Worm (Caenorhabditis elegans) whole organism, L2 larva: Measurements from ENCODE around the gene F38A1.6.

Experiments
- R02D3.7 ChIP-seq: fragments of 150-350 bp; optimal IDR thresholded peaks from 2 replicates; lab custom pipeline; 2014; ENCODE audit warnings: missing biosample characterization, missing genetic modification characterization
- Y55F3AM.14 ChIP-seq: fragments of 200-800 bp; sonication (Bioruptor generic); optimal IDR thresholded peaks from 2 replicates; lab custom pipeline; 2018; ENCODE audit warnings: mild to moderate bottlenecking, missing genetic modification characterization, missing compliant biosample characterization
- ZK546.5 ChIP-seq: sonication (generic microtip); optimal IDR thresholded peaks from 2 replicates; lab custom pipeline; 2017; ENCODE audit warnings: missing biosample characterization, missing genetic modification characterization
- alr-1 ChIP-seq: fragments of 150-350 bp; optimal IDR thresholded peaks from 2 replicates; lab custom pipeline; 2014; ENCODE audit warnings: missing biosample characterization, missing genetic modification characterization
- aly-2 ChIP-seq: fragments of 150-350 bp; optimal IDR thresholded peaks from 2 replicates; lab custom pipeline; 2014; ENCODE audit warnings: missing biosample characterization, missing genetic modification characterization
- ama-1 ChIP-seq: fragments of 150-350 bp; optimal IDR thresholded peaks from 2 replicates; lab custom pipeline; 2018; ENCODE audit warnings: inconsistent platforms
- blmp-1 ChIP-seq: sonication (generic microtip); optimal IDR thresholded peaks from 2 replicates; lab custom pipeline; 2017; ENCODE audit warnings: missing genetic modification characterization, mild to moderate bottlenecking, missing compliant biosample characterization, antibody characterized with exemption, moderate library complexity; ENCODE audit not compliant: insufficient read depth
- ceh-82 ChIP-seq: fragments of 150-350 bp; optimal IDR thresholded peaks from 2 replicates; lab custom pipeline; 2014; ENCODE audit warnings: missing biosample characterization, missing genetic modification characterization
- elt-1 ChIP-seq: fragments of 150-350 bp; optimal IDR thresholded peaks from 2 replicates; lab custom pipeline; 2014; ENCODE audit warnings: missing biosample characterization, missing genetic modification characterization
- elt-3 ChIP-seq: sonication (generic microtip); optimal IDR thresholded peaks from 2 replicates; lab custom pipeline; 2017; ENCODE audit warnings: missing biosample characterization, missing genetic modification characterization
- fos-1 ChIP-seq: fragments of 150-350 bp; optimal IDR thresholded peaks from 2 replicates; lab custom pipeline; 2014; ENCODE audit warnings: missing biosample characterization, missing genetic modification characterization
- lin-11 ChIP-seq: fragments of 150-350 bp; sonication (generic microtip); optimal IDR thresholded peaks from 2 replicates; lab custom pipeline; 2014; ENCODE audit warnings: missing biosample characterization, missing genetic modification characterization, inconsistent platforms, mixed read lengths
- lin-13 ChIP-seq: fragments of 150-350 bp; optimal IDR thresholded peaks from 2 replicates; lab custom pipeline; 2014; ENCODE audit warnings: missing biosample characterization, missing genetic modification reagents, missing genetic modification characterization
- lsy-2 ChIP-seq, 2 experiments: fragments of 150-350 bp in 1 of 2; sonication (generic microtip) in 1 of 2; optimal IDR thresholded peaks; 2 replicates each; lab custom pipeline; 2014 to 2017; ENCODE audit warnings: missing biosample characterization in 2 of 2, missing genetic modification characterization in 2 of 2
- mdl-1 ChIP-seq, 2 experiments: fragments of 150-350 bp in 1 of 2; sonication (generic microtip) in 1 of 2; optimal IDR thresholded peaks; 2 replicates each; lab custom pipeline; 2017; ENCODE audit warnings: missing biosample characterization in 2 of 2, missing genetic modification characterization in 2 of 2
- nhr-10 ChIP-seq: sonication (generic microtip); optimal IDR thresholded peaks from 2 replicates; lab custom pipeline; 2017; ENCODE audit warnings: missing biosample characterization, missing genetic modification characterization
- nhr-11 ChIP-seq: fragments of 150-350 bp; optimal IDR thresholded peaks from 2 replicates; lab custom pipeline; 2014; ENCODE audit warnings: missing biosample characterization, missing genetic modification characterization
- nhr-12 ChIP-seq: fragments of 150-350 bp; optimal IDR thresholded peaks from 2 replicates; lab custom pipeline; 2014; ENCODE audit warnings: missing biosample characterization, missing genetic modification characterization
- nhr-129 ChIP-seq: fragments of 150-350 bp; optimal IDR thresholded peaks from 2 replicates; lab custom pipeline; 2014; ENCODE audit warnings: missing biosample characterization, missing genetic modification characterization
- nhr-21 ChIP-seq: fragments of 150-350 bp; optimal IDR thresholded peaks from 2 replicates; lab custom pipeline; 2014; ENCODE audit warnings: missing biosample characterization, missing genetic modification characterization
- nhr-237 ChIP-seq: fragments of 150-350 bp; optimal IDR thresholded peaks from 2 replicates; lab custom pipeline; 2014; ENCODE audit warnings: missing biosample characterization, missing genetic modification characterization
- nhr-6 ChIP-seq: fragments of 150-350 bp; optimal IDR thresholded peaks from 2 replicates; lab custom pipeline; 2014; ENCODE audit warnings: missing biosample characterization, missing genetic modification characterization
- nhr-77 ChIP-seq: fragments of 150-350 bp; optimal IDR thresholded peaks from 2 replicates; lab custom pipeline; 2014; ENCODE audit warnings: missing biosample characterization, missing genetic modification characterization
- sem-4 ChIP-seq: fragments of 150-350 bp; optimal IDR thresholded peaks from 2 replicates; lab custom pipeline; 2014; ENCODE audit warnings: missing biosample characterization, missing genetic modification reagents, missing genetic modification characterization
- skn-1 ChIP-seq: sonication (generic microtip); optimal IDR thresholded peaks from 2 replicates; lab custom pipeline; 2017; ENCODE audit warnings: missing biosample characterization, missing genetic modification characterization
- sma-3 ChIP-seq: sonication (generic microtip); optimal IDR thresholded peaks from 2 replicates; lab custom pipeline; 2016; ENCODE audit warnings: missing genetic modification reagents, missing genetic modification characterization, missing compliant biosample characterization
- snpc-4 ChIP-seq: fragments of 150-350 bp; optimal IDR thresholded peaks from 2 replicates; lab custom pipeline; 2014; ENCODE audit warnings: missing biosample characterization, missing genetic modification characterization
- unc-39 ChIP-seq: fragments of 150-350 bp; optimal IDR thresholded peaks from 2 replicates; lab custom pipeline; 2014; ENCODE audit warnings: missing biosample characterization, missing genetic modification characterization
- unc-55 ChIP-seq: fragments of 150-350 bp; sonication (generic microtip); optimal IDR thresholded peaks from 3 replicates; lab custom pipeline; 2014; ENCODE audit warnings: missing biosample characterization, missing genetic modification reagents, missing genetic modification characterization
- unc-62 ChIP-seq: fragments of 150-350 bp; optimal IDR thresholded peaks from 2 replicates; lab custom pipeline; 2014; ENCODE audit warnings: missing biosample characterization, missing genetic modification reagents, missing genetic modification characterization
- zag-1 ChIP-seq: fragments of 150-350 bp; optimal IDR thresholded peaks from 2 replicates; lab custom pipeline; 2014; ENCODE audit warnings: missing biosample characterization, missing genetic modification characterization
- ztf-1 ChIP-seq: fragments of 200-800 bp; sonication (Bioruptor generic); conservative IDR thresholded peaks from 2 replicates; pipeline ENCODE4 v1.3.6; 2022; ENCODE audit warnings: missing genetic modification characterization, missing compliant biosample characterization
- ztf-11 ChIP-seq: sonication (generic microtip); optimal IDR thresholded peaks from 2 replicates; lab custom pipeline; 2017; ENCODE audit warnings: missing biosample characterization, missing genetic modification characterization
- ztf-4 ChIP-seq: fragments of 150-350 bp; optimal IDR thresholded peaks from 2 replicates; lab custom pipeline; 2014; ENCODE audit warnings: missing biosample characterization, missing genetic modification characterization

F38A1.6 gene

ce11 chrIV:1275910-1276309 lies 24.2 kb downstream of the F38A1.6 start:
- TF ChIP-seq blmp-1 (tag; lab: Kevin White, UChicago) (no peak), unc-39 (no peak), zag-1 (tag; lab: Kevin White, UChicago) (no peak), R02D3.7 (no peak), nhr-129 (no peak)

- TF ChIP-seq nhr-237 (tag; lab: Kevin White, UChicago) = no peak
These were observed 25.4 kb downstream of the F38A1.6 start for ce11 chrIV:1277067-1277466.

ce11 chrIV:1278945-1279344 lies 27.3 kb downstream of the F38A1.6 start:
- TF ChIP-seq nhr-129 (peak; percentile 10), unc-55 (GFP tag; lab: Kevin White, UChicago) (peak; percentile 44), nhr-12 (tag; lab: Kevin White, UChicago) (no peak), ceh-82 (no peak), skn-1 (tag; lab: Kevin White, UChicago) (no peak), ama-1 (lab: Kevin White, UChicago) (no peak)

ce11 chrIV:1284877-1285276 lies 33.2 kb downstream of the F38A1.6 start:
- TF ChIP-seq sma-3 (no peak), fos-1 (tag; lab: Kevin White, UChicago) (peak; percentile 74)

- TF ChIP-seq nhr-10 (tag; lab: Kevin White, UChicago) = no peak
- TF ChIP-seq ztf-11 = no peak
- TF ChIP-seq sem-4 (tag; lab: Kevin White, UChicago) = no peak
- TF ChIP-seq nhr-21 (tag; lab: Kevin White, UChicago) = no peak
- TF ChIP-seq ztf-1 = no peak
- TF ChIP-seq snpc-4 = no peak
- no peak for TF ChIP-seq aly-2 (tag; lab: Kevin White, UChicago)
- TF ChIP-seq lsy-2 (tag; optimal IDR thresholded peaks at IDR 0.05; lab: Kevin White, UChicago) = no peak
- no peak for TF ChIP-seq fos-1 (tag; lab: Kevin White, UChicago)
- TF ChIP-seq unc-39 = no peak
- no peak for TF ChIP-seq mdl-1 (tag; optimal IDR thresholded peaks at IDR 0.05; lab: Kevin White, UChicago)
These were observed 34.9 kb downstream of the F38A1.6 start for ce11 chrIV:1286549-1286948.

- TF ChIP-seq ztf-11 = no peak
- no peak for TF ChIP-seq nhr-237 (tag; lab: Kevin White, UChicago)
- TF ChIP-seq unc-62 (GFP tag; lab: Kevin White, UChicago) = no peak
- no peak for TF ChIP-seq fos-1 (tag; lab: Kevin White, UChicago)
- TF ChIP-seq R02D3.7 = no peak
- no peak for TF ChIP-seq lin-13 (GFP tag; lab: Kevin White, UChicago)
- TF ChIP-seq lin-11 (tag; lab: Kevin White, UChicago) = no peak
- no peak for TF ChIP-seq nhr-129
- TF ChIP-seq nhr-21 (tag; lab: Kevin White, UChicago) = no peak
- TF ChIP-seq ZK546.5 (tag; lab: Kevin White, UChicago) = no peak
- no peak for TF ChIP-seq ztf-1
- no peak for TF ChIP-seq lsy-2 (tag; optimal IDR thresholded peaks at IDR 0.05; lab: Kevin White, UChicago)
- TF ChIP-seq mdl-1 (tag; optimal IDR thresholded peaks at IDR 0.05; lab: Kevin White, UChicago) = no peak
These were observed 37.7 kb downstream of the F38A1.6 start, which contains the start of gene plst-1 for ce11 chrIV:1289327-1289726. plst-1 (plus strand) TSS chrIV:1289627.

ce11 chrIV:1298984-1299383 lies 47.3 kb downstream of the F38A1.6 start:
- no peak for TF ChIP-seq nhr-77 (tag; lab: Kevin White, UChicago)
- TF ChIP-seq nhr-11 (tag; lab: Kevin White, UChicago) = no peak
- TF ChIP-seq Y55F3AM.14 (GFP tag; lab: Kevin White, UChicago) = no peak
- no peak for TF ChIP-seq elt-3 (tag; lab: Kevin White, UChicago)
- no peak for TF ChIP-seq alr-1 (tag; lab: Kevin White, UChicago)
- TF ChIP-seq ztf-1 = no peak
- TF ChIP-seq ama-1 (lab: Kevin White, UChicago) = no peak
- TF ChIP-seq nhr-129 = no peak
- TF ChIP-seq nhr-6 (tag; lab: Kevin White, UChicago) = no peak
- no peak for TF ChIP-seq nhr-21 (tag; lab: Kevin White, UChicago)
- no peak for TF ChIP-seq lin-11 (tag; lab: Kevin White, UChicago)
- TF ChIP-seq sem-4 (tag; lab: Kevin White, UChicago) = no peak
- TF ChIP-seq elt-1 (tag; lab: Kevin White, UChicago) = no peak
- no peak for TF ChIP-seq ztf-4 (tag; lab: Kevin White, UChicago)
- no peak for TF ChIP-seq fos-1 (tag; lab: Kevin White, UChicago)
